Worm (Caenorhabditis elegans): ENCODE data around the gene clec-170.

ce11 chrIV:1235785-1236184, 30.9 kb upstream of the clec-170 start:
- no peak for TF ChIP-seq unc-62 (GFP tag; optimal IDR thresholded peaks at IDR 0.05)
- no peak for TF ChIP-seq M03D4.4 (tag; optimal IDR thresholded peaks at IDR 0.05)
- TF ChIP-seq drap-1 (GFP tag; optimal IDR thresholded peaks at IDR 0.05), result no peak
- no peak for TF ChIP-seq bed-3 (GFP tag; optimal IDR thresholded peaks at IDR 0.05)
- no peak for TF ChIP-seq elt-3 (tag; optimal IDR thresholded peaks at IDR 0.05)
- no peak for TF ChIP-seq ceh-83 (GFP tag; optimal IDR thresholded peaks at IDR 0.05)
- TF ChIP-seq lin-13 (tag; optimal IDR thresholded peaks at IDR 0.05), result no peak
